Fruit fly (Drosophila melanogaster) whole organism, adult: ENCODE measurements around the gene CG6356.

Experiments
- CG11617 ChIP-seq: fragments of 200-800 bp; sonication (Bioruptor generic); optimal IDR thresholded peaks from 2 replicates; lab custom pipeline; 2017; ENCODE audit warnings: mild to moderate bottlenecking, missing biosample characterization, missing genetic modification reagents, missing genetic modification characterization
- CG12768 ChIP-seq: fragments of 200-800 bp; sonication (Bioruptor generic); optimal IDR thresholded peaks from 2 replicates; lab custom pipeline; 2017; ENCODE audit warnings: missing biosample characterization, missing genetic modification characterization, mild to moderate bottlenecking, moderate library complexity, missing genetic modification reagents
- CG14711 ChIP-seq: fragments of 200-800 bp; sonication (Bioruptor generic); optimal IDR thresholded peaks from 2 replicates; lab custom pipeline; 2018; ENCODE audit warnings: missing biosample characterization, mild to moderate bottlenecking, missing genetic modification characterization, moderate library complexity
- Clk ChIP-seq: fragments of 200-800 bp; sonication (Bioruptor generic); optimal IDR thresholded peaks from 2 replicates; lab custom pipeline; 2017; ENCODE audit warnings: missing biosample characterization, missing genetic modification characterization
- cnc ChIP-seq, 2 experiments: fragments of >200 bp; optimal IDR thresholded peaks; 2 replicates each; lab custom pipeline; 2017

- no peak for TF ChIP-seq CG11617 (GFP tag; lab: Kevin White, UChicago)
- no peak for TF ChIP-seq CG14711
- no peak for TF ChIP-seq CG12768 (GFP tag; lab: Kevin White, UChicago)
- TF ChIP-seq Clk: no peak
- no peak for TF ChIP-seq cnc (optimal IDR thresholded peaks at IDR 0.05; lab: Kevin White, UChicago)
Observed at dm6 chr3R:24299148-24299547, 15.4 kb downstream of the CG6356 start.
